Worm (Caenorhabditis elegans) whole organism, young adult: Measurements from ENCODE around the gene syd-2.

Source experiments
- B0019.2 ChIP-seq: fragments of 200-800 bp; sonication (Bioruptor generic); conservative IDR thresholded peaks from 2 replicates; pipeline ENCODE4 v1.3.6; 2022; ENCODE audit warnings: missing genetic modification reagents, missing genetic modification characterization, missing compliant biosample characterization
- B0035.1 ChIP-seq: sonication (generic microtip); optimal IDR thresholded peaks from 2 replicates; lab custom pipeline; 2016; ENCODE audit warnings: missing genetic modification characterization, mild to moderate bottlenecking, missing compliant biosample characterization, missing genotype, missing genetic modification reagents
- C17E4.6 ChIP-seq: fragments of 200-800 bp; sonication (Bioruptor generic); IDR thresholded peaks from 2 replicates; pipeline ENCODE4 v1.3.6; 2022; ENCODE audit warnings: missing genetic modification reagents, missing genetic modification characterization, missing compliant biosample characterization
- F23B12.7 ChIP-seq: sonication (generic microtip); optimal IDR thresholded peaks from 2 replicates; lab custom pipeline; 2017; ENCODE audit warnings: missing genetic modification characterization, mild to moderate bottlenecking, missing compliant biosample characterization, antibody characterized with exemption, moderate library complexity; ENCODE audit not compliant: insufficient read depth
- F33H1.4 ChIP-seq: fragments of 200-800 bp; sonication (Bioruptor generic); IDR thresholded peaks from 2 replicates; pipeline ENCODE4 v1.3.6; 2022; ENCODE audit warnings: missing genetic modification reagents, missing genetic modification characterization, missing compliant biosample characterization
- F52B5.7 ChIP-seq: sonication (generic microtip); optimal IDR thresholded peaks from 2 replicates; lab custom pipeline; 2016; ENCODE audit warnings: mild to moderate bottlenecking, missing genetic modification characterization, missing compliant biosample characterization
- F57C9.4 ChIP-seq: sonication (generic microtip); optimal IDR thresholded peaks from 2 replicates; lab custom pipeline; 2017; ENCODE audit warnings: mild to moderate bottlenecking, missing genetic modification characterization, missing compliant biosample characterization
- K12H6.12 ChIP-seq: fragments of 200-800 bp; sonication (Bioruptor generic); optimal IDR thresholded peaks from 2 replicates; lab custom pipeline; 2018; ENCODE audit warnings: mild to moderate bottlenecking, missing genetic modification characterization, missing compliant biosample characterization
- Y79H2A.3 ChIP-seq: fragments of 200-800 bp; sonication (Bioruptor generic); conservative IDR thresholded peaks from 2 replicates; pipeline ENCODE4 v1.3.6; 2022; ENCODE audit warnings: missing genetic modification reagents, missing genetic modification characterization, missing compliant biosample characterization
- ZK185.1 ChIP-seq: sonication (generic microtip); optimal IDR thresholded peaks from 2 replicates; lab custom pipeline; 2016; ENCODE audit warnings: mild to moderate bottlenecking, missing genetic modification characterization, missing compliant biosample characterization; ENCODE audit not compliant: poor library complexity, severe bottlenecking
- akir-1 ChIP-seq: fragments of 200-800 bp; sonication (Bioruptor generic); optimal IDR thresholded peaks from 2 replicates; lab custom pipeline; 2018; ENCODE audit warnings: mild to moderate bottlenecking, missing genetic modification characterization, moderate library complexity, missing compliant biosample characterization
- aptf-2 ChIP-seq: fragments of 200-800 bp; sonication (Bioruptor generic); conservative IDR thresholded peaks from 2 replicates; pipeline ENCODE4 v1.3.6; 2022; ENCODE audit warnings: missing genetic modification reagents, missing genetic modification characterization, missing compliant biosample characterization
- bed-1 ChIP-seq: fragments of 200-800 bp; sonication (Bioruptor generic); IDR thresholded peaks from 2 replicates; pipeline ENCODE4 v1.3.6; 2022; ENCODE audit warnings: missing genetic modification reagents, missing genetic modification characterization, missing compliant biosample characterization
- bed-2 ChIP-seq: fragments of 200-800 bp; sonication (Bioruptor generic); IDR thresholded peaks from 2 replicates; pipeline ENCODE4 v1.3.6; 2022; ENCODE audit warnings: missing genetic modification reagents, missing genetic modification characterization, missing compliant biosample characterization
- ccch-3 ChIP-seq: fragments of 200-800 bp; sonication (Bioruptor generic); optimal IDR thresholded peaks from 2 replicates; lab custom pipeline; 2018; ENCODE audit warnings: mild to moderate bottlenecking, missing genetic modification characterization, missing compliant biosample characterization
- ceh-27 ChIP-seq: fragments of 200-800 bp; sonication (Bioruptor generic); optimal IDR thresholded peaks from 2 replicates; lab custom pipeline; 2018; ENCODE audit warnings: mild to moderate bottlenecking, missing genetic modification characterization, moderate library complexity, missing compliant biosample characterization
- egl-18 ChIP-seq: fragments of 200-800 bp; sonication (Bioruptor generic); IDR thresholded peaks from 2 replicates; pipeline ENCODE4 v1.3.6; 2022; ENCODE audit warnings: missing genetic modification reagents, missing genetic modification characterization, missing compliant biosample characterization
- egl-44 ChIP-seq: fragments of 200-800 bp; sonication (Bioruptor generic); IDR thresholded peaks from 2 replicates; pipeline ENCODE4 v1.3.6; 2022; ENCODE audit warnings: missing genetic modification reagents, missing genetic modification characterization, missing compliant biosample characterization
- egrh-3 ChIP-seq: fragments of 200-800 bp; sonication (Bioruptor generic); IDR thresholded peaks from 2 replicates; pipeline ENCODE4 v1.3.6; 2022; ENCODE audit warnings: missing genetic modification reagents, missing genetic modification characterization, missing compliant biosample characterization
- fkh-3 ChIP-seq: sonication (generic microtip); optimal IDR thresholded peaks from 2 replicates; lab custom pipeline; 2016; ENCODE audit warnings: mild to moderate bottlenecking, missing genetic modification characterization, missing compliant biosample characterization
- gei-17 ChIP-seq: fragments of 200-800 bp; sonication (Bioruptor generic); optimal IDR thresholded peaks from 2 replicates; lab custom pipeline; 2018; ENCODE audit warnings: mild to moderate bottlenecking, missing genetic modification characterization, missing compliant biosample characterization
- him-1 ChIP-seq: sonication (generic microtip); optimal IDR thresholded peaks from 2 replicates; lab custom pipeline; 2016; ENCODE audit warnings: missing genotype, missing genetic modification reagents, missing genetic modification characterization, missing compliant biosample characterization
- hmg-1.2 ChIP-seq: fragments of 200-800 bp; sonication (Bioruptor generic); IDR thresholded peaks from 2 replicates; pipeline ENCODE4 v1.3.6; 2022; ENCODE audit warnings: missing genetic modification reagents, missing genetic modification characterization, missing compliant biosample characterization
- hmg-20 ChIP-seq: fragments of 200-800 bp; sonication (Bioruptor generic); IDR thresholded peaks from 2 replicates; pipeline ENCODE4 v1.3.6; 2022; ENCODE audit warnings: missing genetic modification reagents, missing genetic modification characterization, missing compliant biosample characterization
- let-526 ChIP-seq: fragments of 200-800 bp; sonication (Bioruptor generic); IDR thresholded peaks from 2 replicates; pipeline ENCODE4 v1.3.6; 2022; ENCODE audit warnings: missing genetic modification reagents, missing genetic modification characterization, missing compliant biosample characterization
- lin-35 ChIP-seq, 3 experiments: fragments of 150-350 bp in 2 of 3; sonication (generic microtip) in 1 of 3; optimal IDR thresholded peaks; 2 replicates each; lab custom pipeline; 2014 to 2018; ENCODE audit warnings: missing biosample characterization in 3 of 3, missing genetic modification characterization in 3 of 3, missing genetic modification reagents in 3 of 3
- lin-40 ChIP-seq: sonication (generic microtip); optimal IDR thresholded peaks from 2 replicates; lab custom pipeline; 2016; ENCODE audit warnings: missing genetic modification characterization, mild to moderate bottlenecking, missing compliant biosample characterization, missing genotype, missing genetic modification reagents
- lin-54 ChIP-seq: fragments of 200-800 bp; sonication (Bioruptor generic); optimal IDR thresholded peaks from 2 replicates; lab custom pipeline; 2018; ENCODE audit warnings: mild to moderate bottlenecking, missing genetic modification characterization, missing compliant biosample characterization
- lir-1 ChIP-seq: fragments of 200-800 bp; sonication (Bioruptor generic); conservative IDR thresholded peaks from 2 replicates; pipeline ENCODE4 v1.3.6; 2022; ENCODE audit warnings: missing genetic modification reagents, missing genetic modification characterization, missing compliant biosample characterization
- madf-10 ChIP-seq: sonication (generic microtip); optimal IDR thresholded peaks from 2 replicates; lab custom pipeline; 2016; ENCODE audit warnings: mild to moderate bottlenecking, missing genetic modification characterization, missing compliant biosample characterization
- mcd-1 ChIP-seq: fragments of 200-800 bp; sonication (Bioruptor generic); IDR thresholded peaks from 2 replicates; pipeline ENCODE4 v1.3.6; 2022; ENCODE audit warnings: missing genetic modification reagents, missing genetic modification characterization, missing compliant biosample characterization
- mxl-1 ChIP-seq: sonication (generic microtip); optimal IDR thresholded peaks from 2 replicates; lab custom pipeline; 2016; ENCODE audit warnings: missing genetic modification characterization, missing compliant biosample characterization
- nfya-2 ChIP-seq: fragments of 200-800 bp; sonication (Bioruptor generic); IDR thresholded peaks from 2 replicates; pipeline ENCODE4 v1.3.6; 2022; ENCODE audit warnings: missing genetic modification reagents, missing genetic modification characterization, missing compliant biosample characterization
- nhr-120 ChIP-seq: fragments of 200-800 bp; sonication (Bioruptor generic); IDR thresholded peaks from 2 replicates; pipeline ENCODE4 v1.3.6; 2022; ENCODE audit warnings: missing genetic modification characterization, missing compliant biosample characterization
- sea-2 ChIP-seq: fragments of 200-800 bp; sonication (Bioruptor generic); IDR thresholded peaks from 2 replicates; pipeline ENCODE4 v1.3.6; 2022; ENCODE audit warnings: missing genetic modification characterization, missing compliant biosample characterization
- snpc-1.3 ChIP-seq: sonication (generic microtip); optimal IDR thresholded peaks from 2 replicates; lab custom pipeline; 2017; ENCODE audit warnings: missing genetic modification characterization, mild to moderate bottlenecking, missing compliant biosample characterization, antibody characterized with exemption, moderate library complexity, missing genotype, missing genetic modification reagents; ENCODE audit not compliant: insufficient read depth
- snpc-4 ChIP-seq, 5 experiments: fragments of 150-350 bp in 1 of 5; sonication (generic microtip) in 4 of 5; optimal IDR thresholded peaks; 2 replicates each; lab custom pipeline; 2014 to 2018; ENCODE audit warnings: missing genetic modification characterization in 5 of 5, missing biosample characterization in 3 of 5, antibody characterized with exemption in 2 of 5, mild to moderate bottlenecking in 2 of 5, missing compliant biosample characterization in 2 of 5, missing genotype in 2 of 5, moderate library complexity in 2 of 5, missing genetic modification reagents in 1 of 5
- sptf-2 ChIP-seq: fragments of 200-800 bp; sonication (Bioruptor generic); optimal IDR thresholded peaks from 2 replicates; lab custom pipeline; 2018; ENCODE audit warnings: mild to moderate bottlenecking, missing genetic modification characterization, missing compliant biosample characterization
- tbx-9 ChIP-seq: sonication (generic microtip); optimal IDR thresholded peaks from 2 replicates; lab custom pipeline; 2016; ENCODE audit warnings: borderline replicate concordance, missing genetic modification characterization, inconsistent platforms, missing compliant biosample characterization
- unc-130 ChIP-seq: sonication (generic microtip); optimal IDR thresholded peaks from 2 replicates; lab custom pipeline; 2016; ENCODE audit warnings: missing genetic modification reagents, missing genetic modification characterization, missing compliant biosample characterization
- unc-62 ChIP-seq: fragments of 150-350 bp; optimal IDR thresholded peaks from 2 replicates; lab custom pipeline; 2014; ENCODE audit warnings: missing biosample characterization, missing genetic modification reagents, missing genetic modification characterization
- xnd-1 ChIP-seq: sonication (generic microtip); optimal IDR thresholded peaks from 2 replicates; lab custom pipeline; 2016; ENCODE audit warnings: missing genotype, missing genetic modification reagents, missing genetic modification characterization, missing compliant biosample characterization
- zim-3 ChIP-seq: sonication (generic microtip); optimal IDR thresholded peaks from 2 replicates; lab custom pipeline; 2017; ENCODE audit warnings: mild to moderate bottlenecking, missing genetic modification characterization, moderate library complexity, missing compliant biosample characterization
- ztf-18 ChIP-seq: sonication (generic microtip); optimal IDR thresholded peaks from 2 replicates; lab custom pipeline; 2016; ENCODE audit warnings: missing genotype, mild to moderate bottlenecking, missing genetic modification characterization, missing compliant biosample characterization
- ztf-22 ChIP-seq: fragments of 200-800 bp; sonication (Bioruptor generic); optimal IDR thresholded peaks from 2 replicates; lab custom pipeline; 2018; ENCODE audit warnings: mild to moderate bottlenecking, missing genetic modification characterization, moderate library complexity, missing compliant biosample characterization
- ztf-26 ChIP-seq: sonication (generic microtip); optimal IDR thresholded peaks from 2 replicates; lab custom pipeline; 2017; ENCODE audit warnings: missing genetic modification characterization, missing compliant biosample characterization

Gene syd-2

ce11 chrX:10555189-10555964, at the start of gene syd-2 (continued):
- TF ChIP-seq bed-1 (GFP tag; lab: Robert Waterston, UW) (no peak), ccch-3 (GFP tag; lab: Kevin White, UChicago) (no peak), egrh-3 (GFP tag; lab: Robert Waterston, UW) (no peak; the same call in 1 of the 2 replicates), unc-130 (GFP tag; lab: Kevin White, UChicago) (no peak), lin-40 (tag; lab: Kevin White, UChicago) (peak; percentile 64), ztf-26 (peak; percentile 37), C17E4.6 (GFP tag; lab: Robert Waterston, UW) (no peak), egl-44 (GFP tag; lab: Robert Waterston, UW) (no peak), B0035.1 (tag; lab: Kevin White, UChicago) (no peak), hmg-20 (GFP tag; lab: Robert Waterston, UW) (no peak), hmg-1.2 (GFP tag; lab: Robert Waterston, UW) (peak; percentile 39; the same call in 1 of the 2 replicates), madf-10 (peak; percentile 16), B0019.2 (no peak), lin-54 (no peak), zim-3 (tag; lab: Kevin White, UChicago) (no peak), fkh-3 (tag; lab: Kevin White, UChicago) (no peak), nhr-120 (GFP tag; lab: Robert Waterston, UW) (no peak), F33H1.4 (GFP tag; lab: Robert Waterston, UW) (no peak), snpc-4 (GFP tag; optimal IDR thresholded peaks at IDR 0.05; lab: Kevin White, UChicago) (peak; percentile 46), snpc-4 (tag; optimal IDR thresholded peaks at IDR 0.05; lab: Kevin White, UChicago) (peak in 2 of 4 experiments; percentile 14 to 21), snpc-1.3 (tag; lab: Kevin White, UChicago) (no peak), sptf-2 (GFP tag; lab: Kevin White, UChicago) (no peak), lir-1 (0 out of 2 replicates have a peak, but pooled peaks have one; percentile 32), sea-2 (no peak), mcd-1 (GFP tag; lab: Robert Waterston, UW) (no peak), Y79H2A.3 (GFP tag; lab: Robert Waterston, UW) (no peak), tbx-9 (tag; lab: Kevin White, UChicago) (no peak), xnd-1 (no peak), ceh-27 (GFP tag; lab: Kevin White, UChicago) (peak; percentile 56), unc-62 (GFP tag; lab: Kevin White, UChicago) (no peak), gei-17 (GFP tag; lab: Kevin White, UChicago) (no peak), egl-18 (no peak), K12H6.12 (tag; lab: Kevin White, UChicago) (peak; percentile 88), let-526 (0 out of 2 replicates have a peak, but pooled peaks have one; percentile 19), bed-2 (GFP tag; lab: Robert Waterston, UW) (no peak), lin-35 (GFP tag; optimal IDR thresholded peaks at IDR 0.05; lab: Kevin White, UChicago) (peak in 1 of 3 experiments; percentile 11), F57C9.4 (no peak), mxl-1 (tag; lab: Kevin White, UChicago) (no peak), ztf-18 (peak; percentile 5), nfya-2 (GFP tag; lab: Robert Waterston, UW) (no peak), aptf-2 (GFP tag; lab: Robert Waterston, UW) (no peak), F23B12.7 (tag; lab: Kevin White, UChicago) (no peak), ZK185.1 (tag; lab: Kevin White, UChicago) (no peak), F52B5.7 (tag; lab: Kevin White, UChicago) (no peak), akir-1 (GFP tag; lab: Kevin White, UChicago) (no peak), him-1 (tag; lab: Kevin White, UChicago) (no peak), ztf-22 (GFP tag; lab: Kevin White, UChicago) (no peak)
